Fruit fly (Drosophila melanogaster) whole organism, embryonic: Measurements from ENCODE around the gene Snapin.

ENCODE experiments used
- Antp ChIP-seq: fragments of 200-800 bp; sonication (Bioruptor generic); optimal IDR thresholded peaks from 3 replicates; lab custom pipeline; 2016; ENCODE audit warnings: missing biosample characterization, missing genetic modification characterization
- Atf3 ChIP-seq: fragments of 200-800 bp; sonication (Bioruptor generic); optimal IDR thresholded peaks from 3 replicates; lab custom pipeline; 2016; ENCODE audit warnings: missing biosample characterization, missing genetic modification characterization
- Bgb ChIP-seq: fragments of 200-800 bp; sonication (Bioruptor generic); IDR thresholded peaks from 2 replicates; pipeline ENCODE4 v1.3.6; 2022; ENCODE audit warnings: missing biosample characterization, missing genetic modification characterization; ENCODE audit not compliant: partially characterized antibody
- Blimp-1 ChIP-seq: fragments of 200-800 bp; sonication (Bioruptor generic); optimal IDR thresholded peaks from 3 replicates; lab custom pipeline; 2018; ENCODE audit warnings: missing biosample characterization, missing genetic modification characterization, mild to moderate bottlenecking, moderate library complexity, missing genetic modification reagents
- CG10267 ChIP-seq: fragments of 200-800 bp; sonication (Bioruptor generic); optimal IDR thresholded peaks from 2 replicates; lab custom pipeline; 2018; ENCODE audit warnings: missing biosample characterization, mild to moderate bottlenecking, missing genetic modification characterization, moderate library complexity
- CG11085 ChIP-seq: fragments of 200-800 bp; sonication (Bioruptor generic); IDR thresholded peaks from 2 replicates; pipeline ENCODE4 v1.3.6; 2022; ENCODE audit warnings: missing biosample characterization, missing genetic modification characterization
- CG11456 ChIP-seq: fragments of 200-800 bp; sonication (Bioruptor generic); IDR thresholded peaks from 3 replicates; pipeline ENCODE4 v1.3.6; 2022; ENCODE audit warnings: missing biosample characterization, missing genetic modification characterization
- CG12769 ChIP-seq: fragments of 200-800 bp; sonication (Bioruptor generic); optimal IDR thresholded peaks from 2 replicates; lab custom pipeline; 2019; ENCODE audit warnings: missing biosample characterization, mild to moderate bottlenecking, missing genetic modification characterization, moderate library complexity
- CG13123 ChIP-seq: fragments of 200-800 bp; sonication (Bioruptor generic); optimal IDR thresholded peaks from 2 replicates; lab custom pipeline; 2016; ENCODE audit warnings: missing biosample characterization, missing genetic modification characterization
- CG14050 ChIP-seq: fragments of 200-800 bp; sonication (Bioruptor generic); IDR thresholded peaks from 3 replicates; pipeline ENCODE4 v1.3.6; 2022; ENCODE audit warnings: missing biosample characterization, missing genetic modification characterization
- CG14667 ChIP-seq: fragments of 200-800 bp; sonication (Bioruptor generic); IDR thresholded peaks from 2 replicates; pipeline ENCODE4 v1.3.6; 2022; ENCODE audit warnings: missing biosample characterization, missing genetic modification characterization
- CG1602 ChIP-seq: fragments of 200-800 bp; sonication (Bioruptor generic); optimal IDR thresholded peaks from 3 replicates; lab custom pipeline; 2016; ENCODE audit warnings: missing biosample characterization, missing genetic modification characterization
- CG1792 ChIP-seq: fragments of 200-800 bp; sonication (Bioruptor generic); optimal IDR thresholded peaks from 2 replicates; lab custom pipeline; 2016; ENCODE audit warnings: missing biosample characterization, missing genetic modification characterization
- CG18011 ChIP-seq: fragments of 200-800 bp; sonication (Bioruptor generic); optimal IDR thresholded peaks from 2 replicates; lab custom pipeline; 2017; ENCODE audit warnings: missing biosample characterization, missing genetic modification characterization, mild to moderate bottlenecking, moderate library complexity, missing genotype
- CG18476 ChIP-seq: fragments of 200-800 bp; sonication (Bioruptor generic); optimal IDR thresholded peaks from 2 replicates; lab custom pipeline; 2016; ENCODE audit warnings: missing biosample characterization, mild to moderate bottlenecking, missing genetic modification characterization
- CG32767 ChIP-seq: fragments of 200-800 bp; sonication (Bioruptor generic); IDR thresholded peaks from 2 replicates; pipeline ENCODE4 v1.3.6; 2022; ENCODE audit warnings: missing biosample characterization, missing genetic modification characterization
- CG34422 ChIP-seq: fragments of 200-800 bp; sonication (Bioruptor generic); IDR thresholded peaks from 3 replicates; pipeline ENCODE4 v1.3.6; 2022; ENCODE audit warnings: missing biosample characterization, missing genetic modification characterization
- CG42726 ChIP-seq: fragments of 200-800 bp; sonication (Bioruptor generic); IDR thresholded peaks from 2 replicates; pipeline ENCODE4 v1.3.6; 2022; ENCODE audit warnings: missing biosample characterization, missing genetic modification characterization; ENCODE audit not compliant: partially characterized antibody
- CG6175 ChIP-seq: fragments of 200-800 bp; sonication (Bioruptor generic); IDR thresholded peaks from 3 replicates; pipeline ENCODE4 v1.3.6; 2022; ENCODE audit warnings: missing biosample characterization, missing genetic modification characterization
- CG6272 ChIP-seq: fragments of 200-800 bp; sonication (Bioruptor generic); IDR thresholded peaks from 2 replicates; pipeline ENCODE4 v1.3.6; 2022; ENCODE audit warnings: missing biosample characterization, missing genetic modification characterization
- CG6765 ChIP-seq: fragments of 200-800 bp; sonication (Bioruptor generic); optimal IDR thresholded peaks from 3 replicates; lab custom pipeline; 2017; ENCODE audit warnings: missing biosample characterization, mild to moderate bottlenecking, missing genetic modification characterization
- CG8281 ChIP-seq: fragments of 200-800 bp; sonication (Bioruptor generic); optimal IDR thresholded peaks from 2 replicates; lab custom pipeline; 2018; ENCODE audit warnings: missing biosample characterization, mild to moderate bottlenecking, missing genetic modification characterization, moderate library complexity
- CG8388 ChIP-seq: fragments of 200-800 bp; sonication (Bioruptor generic); optimal IDR thresholded peaks from 2 replicates; lab custom pipeline; 2019; ENCODE audit warnings: missing biosample characterization, mild to moderate bottlenecking, missing genetic modification characterization, moderate library complexity
- CG8478 ChIP-seq: fragments of >200 bp; optimal IDR thresholded peaks from 2 replicates; lab custom pipeline; 2018
- CG8944 ChIP-seq: fragments of 200-800 bp; sonication (Bioruptor generic); optimal IDR thresholded peaks from 3 replicates; lab custom pipeline; 2016; ENCODE audit warnings: missing biosample characterization, missing genetic modification characterization
- CG9437 ChIP-seq: fragments of 200-800 bp; sonication (Bioruptor generic); optimal IDR thresholded peaks from 2 replicates; lab custom pipeline; 2018; ENCODE audit warnings: missing biosample characterization, mild to moderate bottlenecking, missing genetic modification characterization
- D ChIP-seq, 2 experiments: fragments of 200-800 bp in 1 of 2; fragments of >200 bp in 1 of 2; sonication (Bioruptor generic) in 1 of 2; optimal IDR thresholded peaks; 2 replicates in 1 of 2; 3 replicates in 1 of 2; lab custom pipeline; 2017; ENCODE audit warnings: mild to moderate bottlenecking in 1 of 2, missing biosample characterization in 1 of 2, missing genetic modification characterization in 1 of 2, missing genetic modification reagents in 1 of 2
- D19B ChIP-seq: fragments of 200-800 bp; sonication (Bioruptor generic); optimal IDR thresholded peaks from 2 replicates; lab custom pipeline; 2017; ENCODE audit warnings: missing biosample characterization, mild to moderate bottlenecking, missing genetic modification characterization
- Doc2 ChIP-seq: fragments of 200-800 bp; sonication (Bioruptor generic); IDR thresholded peaks from 2 replicates; pipeline ENCODE4 v1.3.6; 2022; ENCODE audit warnings: missing biosample characterization, missing genetic modification characterization
- GATAe ChIP-seq: fragments of 200-800 bp; sonication (Bioruptor generic); conservative IDR thresholded peaks from 2 replicates; pipeline ENCODE4 v1.3.6; 2022; ENCODE audit warnings: missing biosample characterization, missing genetic modification characterization
- Jarid2 ChIP-seq: fragments of 200-800 bp; sonication (Bioruptor generic); optimal IDR thresholded peaks from 3 replicates; lab custom pipeline; 2017; ENCODE audit warnings: mild to moderate bottlenecking, missing biosample characterization, missing genetic modification reagents, missing genetic modification characterization
- Nf-YA ChIP-seq: fragments of 200-800 bp; sonication (Bioruptor generic); IDR thresholded peaks from 2 replicates; pipeline ENCODE4 v1.3.6; 2022; ENCODE audit warnings: missing biosample characterization, missing genetic modification characterization
- al ChIP-seq: fragments of 200-800 bp; sonication (Bioruptor generic); IDR thresholded peaks from 2 replicates; pipeline ENCODE4 v1.3.6; 2022; ENCODE audit warnings: missing biosample characterization, missing genetic modification characterization
- caup ChIP-seq: fragments of 200-800 bp; sonication (Bioruptor generic); optimal IDR thresholded peaks from 3 replicates; lab custom pipeline; 2017; ENCODE audit warnings: missing biosample characterization, mild to moderate bottlenecking, missing genetic modification characterization, moderate library complexity; ENCODE audit not compliant: severe bottlenecking
- grn ChIP-seq: fragments of 200-800 bp; sonication (Bioruptor generic); optimal IDR thresholded peaks from 3 replicates; lab custom pipeline; 2017; ENCODE audit warnings: missing biosample characterization, missing genetic modification characterization
- hb ChIP-seq: fragments of 200-800 bp; sonication (Bioruptor generic); IDR thresholded peaks from 3 replicates; pipeline ENCODE4 v1.3.6; 2022; ENCODE audit warnings: missing biosample characterization, missing genetic modification characterization; ENCODE audit not compliant: partially characterized antibody
- hbn ChIP-seq: fragments of 200-800 bp; sonication (Bioruptor generic); IDR thresholded peaks from 2 replicates; pipeline ENCODE4 v1.3.6; 2022; ENCODE audit warnings: missing biosample characterization, missing genetic modification characterization; ENCODE audit not compliant: partially characterized antibody
- jing ChIP-seq: fragments of 200-800 bp; sonication (Bioruptor generic); optimal IDR thresholded peaks from 2 replicates; lab custom pipeline; 2018; ENCODE audit warnings: missing biosample characterization, mild to moderate bottlenecking, missing genetic modification characterization
- mirr ChIP-seq: fragments of 200-800 bp; sonication (Bioruptor generic); optimal IDR thresholded peaks from 3 replicates; lab custom pipeline; 2018; ENCODE audit warnings: missing biosample characterization, mild to moderate bottlenecking, missing genetic modification characterization
- p53 ChIP-seq: fragments of 200-800 bp; sonication (Bioruptor generic); optimal IDR thresholded peaks from 2 replicates; lab custom pipeline; 2016; ENCODE audit warnings: missing biosample characterization, missing genetic modification characterization
- pfk ChIP-seq: fragments of 200-800 bp; sonication (Bioruptor generic); optimal IDR thresholded peaks from 2 replicates; lab custom pipeline; 2018; ENCODE audit warnings: missing biosample characterization, mild to moderate bottlenecking, missing genetic modification characterization, moderate library complexity
- pum ChIP-seq: fragments of 200-800 bp; sonication (Bioruptor generic); optimal IDR thresholded peaks from 2 replicates; lab custom pipeline; 2016; ENCODE audit warnings: missing biosample characterization, missing genetic modification characterization
- slou ChIP-seq: fragments of 200-800 bp; sonication (Bioruptor generic); optimal IDR thresholded peaks from 3 replicates; lab custom pipeline; 2016; ENCODE audit warnings: missing biosample characterization, missing genetic modification characterization
- stwl ChIP-seq: fragments of 200-800 bp; sonication (Bioruptor generic); optimal IDR thresholded peaks from 3 replicates; lab custom pipeline; 2018; ENCODE audit warnings: missing biosample characterization, mild to moderate bottlenecking, missing genetic modification characterization, moderate library complexity
- tgo ChIP-seq: fragments of 200-800 bp; sonication (Bioruptor generic); IDR thresholded peaks from 3 replicates; pipeline ENCODE4 v1.3.6; 2022; ENCODE audit warnings: missing biosample characterization, missing genetic modification characterization
- tio ChIP-seq: fragments of 200-800 bp; sonication (Bioruptor generic); optimal IDR thresholded peaks from 2 replicates; lab custom pipeline; 2017; ENCODE audit warnings: missing biosample characterization, missing genetic modification characterization, inconsistent platforms
- tll ChIP-seq, 2 experiments: fragments of 200-800 bp in 1 of 2; fragments of >200 bp in 1 of 2; sonication (Bioruptor generic) in 1 of 2; optimal IDR thresholded peaks; 2 replicates each; lab custom pipeline; 2017 to 2019; ENCODE audit warnings: missing biosample characterization in 2 of 2, missing genetic modification characterization in 2 of 2, mild to moderate bottlenecking in 1 of 2, moderate library complexity in 1 of 2
- tx ChIP-seq: fragments of 200-800 bp; sonication (Bioruptor generic); optimal IDR thresholded peaks from 2 replicates; lab custom pipeline; 2016; ENCODE audit warnings: missing biosample characterization, missing genetic modification characterization
- zf30C ChIP-seq: fragments of 200-800 bp; sonication (Bioruptor generic); optimal IDR thresholded peaks from 3 replicates; lab custom pipeline; 2018; ENCODE audit warnings: missing biosample characterization, mild to moderate bottlenecking, missing genetic modification characterization

The Snapin gene

DNA sequence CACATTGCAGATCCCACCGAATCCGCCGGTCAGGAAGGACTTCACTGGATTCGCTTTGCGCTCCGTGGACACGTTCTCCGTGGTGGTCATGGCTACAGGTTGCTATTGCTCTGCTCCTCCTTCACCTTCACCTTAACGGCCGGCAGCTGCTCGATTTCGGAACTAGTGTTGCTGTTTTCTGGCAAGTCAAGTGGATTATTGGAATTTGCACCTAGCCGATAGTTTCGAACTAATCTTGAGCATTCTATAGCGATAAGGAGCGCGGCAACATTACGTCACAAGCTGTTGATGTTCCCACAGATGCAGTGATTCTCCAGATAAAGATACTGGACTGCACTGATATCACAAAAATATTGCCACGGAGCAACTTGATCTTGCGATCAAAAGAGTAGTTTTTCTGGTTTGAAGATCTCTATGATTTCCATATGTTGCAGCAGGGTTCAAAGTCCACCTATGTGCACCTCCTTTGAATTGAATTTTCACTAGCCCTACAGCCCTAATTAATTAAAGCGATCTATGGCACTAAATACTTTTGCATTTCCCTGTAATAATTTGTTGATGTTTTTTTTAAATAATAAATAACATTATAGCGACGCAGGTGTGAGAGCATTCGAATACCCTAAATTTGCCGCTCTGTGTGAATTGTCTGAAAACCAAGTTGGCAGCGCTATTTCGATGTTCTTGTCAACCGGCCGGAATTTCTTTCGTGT, 10.2 kb upstream of the Snapin start, which contains the start of the genes colt and HINT1 (continued):
- TF ChIP-seq tx (GFP tag; lab: Kevin White, UChicago) (no peak), tll (GFP tag; optimal IDR thresholded peaks at IDR 0.05; lab: Kevin White, UChicago) (peak in 1 of 2 experiments; percentile 3), CG13123 (GFP tag; lab: Kevin White, UChicago) (no peak), hb (GFP tag; lab: Robert Waterston, UW) (no peak), Bgb (no peak), CG6272 (GFP tag; lab: Robert Waterston, UW) (no peak), CG34422 (GFP tag; lab: Robert Waterston, UW) (peak; percentile 86), CG1792 (GFP tag; lab: Kevin White, UChicago) (no peak), CG9437 (GFP tag; lab: Kevin White, UChicago) (peak; percentile 31), pum (no peak), CG14667 (no peak), CG8388 (GFP tag; lab: Kevin White, UChicago) (no peak), D19B (GFP tag; lab: Kevin White, UChicago) (no peak), CG11456 (GFP tag; lab: Robert Waterston, UW) (no peak), D (optimal IDR thresholded peaks at IDR 0.05; lab: Kevin White, UChicago) (no peak), D (GFP tag; optimal IDR thresholded peaks at IDR 0.05; lab: Kevin White, UChicago) (no peak), zf30C (peak; percentile 6), jing (GFP tag; lab: Kevin White, UChicago) (no peak), Atf3 (GFP tag; lab: Kevin White, UChicago) (no peak), CG6175 (GFP tag; lab: Robert Waterston, UW) (no peak), CG12769 (tag; lab: Kevin White, UChicago) (no peak), CG14050 (GFP tag; lab: Robert Waterston, UW) (no peak), CG1602 (GFP tag; lab: Kevin White, UChicago) (no peak), Doc2 (GFP tag; lab: Robert Waterston, UW) (no peak), Blimp-1 (GFP tag; lab: Kevin White, UChicago) (no peak), p53 (no peak), Jarid2 (GFP tag; lab: Kevin White, UChicago) (no peak), CG11085 (GFP tag; lab: Robert Waterston, UW) (no peak), CG42726 (GFP tag; lab: Robert Waterston, UW) (0 out of 2 replicates have a peak, but pooled peaks have one; percentile 42), CG6765 (GFP tag; lab: Kevin White, UChicago) (no peak), slou (GFP tag; lab: Kevin White, UChicago) (no peak), mirr (GFP tag; lab: Kevin White, UChicago) (peak; percentile 41), stwl (tag; lab: Kevin White, UChicago) (peak; percentile 80), caup (GFP tag; lab: Kevin White, UChicago) (no peak), CG8281 (tag; lab: Kevin White, UChicago) (no peak), CG8478 (no peak), GATAe (GFP tag; lab: Robert Waterston, UW) (no peak), CG10267 (tag; lab: Kevin White, UChicago) (peak; percentile 45), Antp (GFP tag; lab: Kevin White, UChicago) (no peak), al (GFP tag; lab: Robert Waterston, UW) (no peak), tio (GFP tag; lab: Kevin White, UChicago) (no peak), Nf-YA (no peak), CG18476 (GFP tag; lab: Kevin White, UChicago) (no peak), pfk (GFP tag; lab: Kevin White, UChicago) (no peak), CG8944 (no peak), hbn (no peak), grn (GFP tag; lab: Kevin White, UChicago) (peak; percentile 64), CG32767 (no peak), tgo (no peak), CG18011 (GFP tag; lab: Kevin White, UChicago) (no peak)
